Fruit fly (Drosophila melanogaster) whole organism, prepupa: ENCODE data around the gene CG7573.

ENCODE experiments used
- CG10631 ChIP-seq: fragments of 200-800 bp; sonication (Bioruptor generic); optimal IDR thresholded peaks from 2 replicates; lab custom pipeline; 2016; ENCODE audit warnings: missing biosample characterization, missing genetic modification characterization
- CG10669 ChIP-seq: fragments of 200-800 bp; sonication (Bioruptor generic); optimal IDR thresholded peaks from 3 replicates; lab custom pipeline; 2018; ENCODE audit warnings: missing biosample characterization, mild to moderate bottlenecking, missing genetic modification characterization, moderate library complexity
- CG11294 ChIP-seq: fragments of 200-800 bp; sonication (Bioruptor generic); IDR thresholded peaks from 2 replicates; pipeline ENCODE4 v1.3.6; 2022; ENCODE audit warnings: missing biosample characterization, missing genetic modification characterization
- CG11762 ChIP-seq: fragments of 200-800 bp; sonication (Bioruptor generic); optimal IDR thresholded peaks from 3 replicates; lab custom pipeline; 2016; ENCODE audit warnings: missing biosample characterization, missing genetic modification characterization; ENCODE audit not compliant: insufficient read depth
- CG11902 ChIP-seq: fragments of 200-800 bp; sonication (Bioruptor generic); optimal IDR thresholded peaks from 3 replicates; lab custom pipeline; 2016; ENCODE audit warnings: missing biosample characterization, missing genetic modification characterization
- CG15336 ChIP-seq: fragments of 200-800 bp; sonication (Bioruptor generic); IDR thresholded peaks from 2 replicates; pipeline ENCODE4 v1.3.6; 2022; ENCODE audit warnings: missing biosample characterization, missing genetic modification characterization
- CG1621 ChIP-seq: fragments of 200-800 bp; sonication (Bioruptor generic); optimal IDR thresholded peaks from 3 replicates; lab custom pipeline; 2018; ENCODE audit warnings: missing biosample characterization, mild to moderate bottlenecking, missing genetic modification characterization
- CG3032 ChIP-seq: fragments of 200-800 bp; optimal IDR thresholded peaks from 2 replicates; lab custom pipeline; 2019; ENCODE audit warnings: missing biosample characterization, mild to moderate bottlenecking, missing genetic modification characterization, moderate library complexity
- CG31627 ChIP-seq: fragments of 200-800 bp; sonication (Bioruptor generic); optimal IDR thresholded peaks from 3 replicates; lab custom pipeline; 2016; ENCODE audit warnings: missing biosample characterization, missing genetic modification characterization
- CG3919 ChIP-seq: fragments of 200-800 bp; sonication (Bioruptor generic); optimal IDR thresholded peaks from 3 replicates; lab custom pipeline; 2016; ENCODE audit warnings: missing biosample characterization, missing genetic modification characterization
- CG6163 ChIP-seq: fragments of 200-800 bp; sonication (Bioruptor generic); IDR thresholded peaks from 3 replicates; pipeline ENCODE4 v1.3.6; 2022; ENCODE audit warnings: missing biosample characterization, missing genetic modification characterization
- CG6276 ChIP-seq: fragments of 200-800 bp; sonication (Bioruptor generic); optimal IDR thresholded peaks from 2 replicates; lab custom pipeline; 2017; ENCODE audit warnings: missing biosample characterization, mild to moderate bottlenecking, missing genetic modification characterization
- CG6792 ChIP-seq: fragments of 200-800 bp; sonication (Bioruptor generic); optimal IDR thresholded peaks from 3 replicates; lab custom pipeline; 2016; ENCODE audit warnings: missing biosample characterization, missing genetic modification characterization
- CG6808 ChIP-seq: fragments of 200-800 bp; sonication (Bioruptor generic); optimal IDR thresholded peaks from 3 replicates; lab custom pipeline; 2017; ENCODE audit warnings: missing biosample characterization, missing genetic modification characterization, mild to moderate bottlenecking, moderate library complexity, missing genetic modification reagents
- CG8119 ChIP-seq: fragments of 200-800 bp; sonication (Bioruptor generic); IDR thresholded peaks from 3 replicates; pipeline ENCODE4 v1.3.6; 2022; ENCODE audit warnings: missing biosample characterization, missing genetic modification characterization
- CG8319 ChIP-seq: fragments of 200-800 bp; sonication (Bioruptor generic); optimal IDR thresholded peaks from 3 replicates; lab custom pipeline; 2016; ENCODE audit warnings: missing biosample characterization, missing genetic modification characterization
- CG8632 ChIP-seq: fragments of 200-800 bp; sonication (Bioruptor generic); optimal IDR thresholded peaks from 3 replicates; lab custom pipeline; 2016; ENCODE audit warnings: missing biosample characterization, missing genetic modification characterization
- CG9139 ChIP-seq: fragments of 200-800 bp; sonication (Bioruptor generic); optimal IDR thresholded peaks from 3 replicates; lab custom pipeline; 2017; ENCODE audit warnings: missing biosample characterization, mild to moderate bottlenecking, missing genetic modification characterization
- Eip75B ChIP-seq: fragments of 200-800 bp; sonication (Bioruptor generic); optimal IDR thresholded peaks from 3 replicates; lab custom pipeline; 2016; ENCODE audit warnings: missing biosample characterization, missing genetic modification characterization
- Eip78C ChIP-seq: fragments of 200-800 bp; sonication (Bioruptor generic); peaks from one replicate; lab custom pipeline; 2016; ENCODE audit warnings: missing biosample characterization, missing genetic modification characterization
- Ets21C ChIP-seq: fragments of 200-800 bp; sonication (Bioruptor generic); optimal IDR thresholded peaks from 3 replicates; lab custom pipeline; 2016; ENCODE audit warnings: missing biosample characterization, missing genetic modification characterization
- Ets96B ChIP-seq: fragments of 200-800 bp; optimal IDR thresholded peaks from 2 replicates; lab custom pipeline; 2019; ENCODE audit warnings: missing biosample characterization, mild to moderate bottlenecking, missing genetic modification characterization, moderate library complexity
- Gug ChIP-seq: fragments of 200-800 bp; sonication (Bioruptor generic); IDR thresholded peaks from 2 replicates; pipeline ENCODE4 v1.3.6; 2022; ENCODE audit warnings: missing biosample characterization, missing genetic modification characterization
- Hr38 ChIP-seq: sonication (Bioruptor generic); optimal IDR thresholded peaks from 2 replicates; lab custom pipeline; 2016; ENCODE audit warnings: missing biosample characterization, missing genetic modification characterization
- Hr39 ChIP-seq: fragments of 200-800 bp; sonication (Bioruptor generic); optimal IDR thresholded peaks from 2 replicates; lab custom pipeline; 2016; ENCODE audit warnings: missing biosample characterization, missing genetic modification characterization
- Hr4 ChIP-seq: fragments of 200-800 bp; sonication (Bioruptor generic); optimal IDR thresholded peaks from 3 replicates; lab custom pipeline; 2016; ENCODE audit warnings: missing biosample characterization, missing genetic modification characterization
- Lpt ChIP-seq: fragments of 200-800 bp; sonication (Bioruptor generic); optimal IDR thresholded peaks from 3 replicates; lab custom pipeline; 2016; ENCODE audit warnings: missing biosample characterization, missing genetic modification characterization
- Met ChIP-seq: fragments of 200-800 bp; sonication (Bioruptor generic); optimal IDR thresholded peaks from 3 replicates; lab custom pipeline; 2016; ENCODE audit warnings: missing biosample characterization, missing genetic modification characterization
- Sox102F ChIP-seq: fragments of 200-800 bp; sonication (Bioruptor generic); optimal IDR thresholded peaks from 2 replicates; lab custom pipeline; 2016; ENCODE audit warnings: missing biosample characterization, mild to moderate bottlenecking, missing genetic modification characterization
- Sox15 ChIP-seq: fragments of 200-800 bp; sonication (Bioruptor generic); optimal IDR thresholded peaks from 3 replicates; lab custom pipeline; 2016; ENCODE audit warnings: missing biosample characterization, missing genetic modification characterization
- achi ChIP-seq: fragments of 200-800 bp; sonication (Bioruptor generic); optimal IDR thresholded peaks from 3 replicates; lab custom pipeline; 2016; ENCODE audit warnings: missing biosample characterization, missing genetic modification characterization
- cyc ChIP-seq: fragments of 200-800 bp; sonication (Bioruptor generic); optimal IDR thresholded peaks from 3 replicates; lab custom pipeline; 2016; ENCODE audit warnings: missing biosample characterization, missing genetic modification characterization
- dsx ChIP-seq: fragments of 200-800 bp; optimal IDR thresholded peaks from 3 replicates; lab custom pipeline; 2019; ENCODE audit warnings: missing biosample characterization, mild to moderate bottlenecking, missing genetic modification characterization, moderate library complexity; ENCODE audit not compliant: poor library complexity, severe bottlenecking
- eg ChIP-seq: fragments of 200-800 bp; sonication (Bioruptor generic); IDR thresholded peaks from 3 replicates; pipeline ENCODE4 v1.3.6; 2022; ENCODE audit warnings: missing biosample characterization, missing genetic modification characterization
- esn ChIP-seq: fragments of 200-800 bp; sonication (Bioruptor generic); optimal IDR thresholded peaks from 2 replicates; lab custom pipeline; 2016; ENCODE audit warnings: missing biosample characterization, mild to moderate bottlenecking, missing genetic modification characterization, moderate library complexity
- fd59A ChIP-seq: fragments of 200-800 bp; sonication (Bioruptor generic); optimal IDR thresholded peaks from 2 replicates; lab custom pipeline; 2017; ENCODE audit warnings: missing biosample characterization, mild to moderate bottlenecking, missing genetic modification characterization, missing genetic modification reagents
- fd85E ChIP-seq: fragments of 200-800 bp; sonication (Bioruptor generic); optimal IDR thresholded peaks from 3 replicates; lab custom pipeline; 2016; ENCODE audit warnings: missing biosample characterization, missing genetic modification characterization
- fkh ChIP-seq: fragments of 200-800 bp; sonication (Bioruptor generic); optimal IDR thresholded peaks from 3 replicates; lab custom pipeline; 2017; ENCODE audit warnings: missing biosample characterization, mild to moderate bottlenecking, missing genetic modification characterization, moderate library complexity
- lz ChIP-seq: fragments of 200-800 bp; sonication (Bioruptor generic); optimal IDR thresholded peaks from 3 replicates; lab custom pipeline; 2016; ENCODE audit warnings: missing biosample characterization, missing genetic modification characterization
- net ChIP-seq: fragments of 200-800 bp; sonication (Bioruptor generic); optimal IDR thresholded peaks from 3 replicates; lab custom pipeline; 2016; ENCODE audit warnings: missing biosample characterization, missing genetic modification characterization
- pdm3 ChIP-seq: fragments of 200-800 bp; sonication (Bioruptor generic); optimal IDR thresholded peaks from 3 replicates; lab custom pipeline; 2016; ENCODE audit warnings: missing biosample characterization, missing genetic modification characterization
- spab ChIP-seq: fragments of 200-800 bp; sonication (Bioruptor generic); optimal IDR thresholded peaks from 2 replicates; lab custom pipeline; 2017; ENCODE audit warnings: missing biosample characterization, mild to moderate bottlenecking, missing genetic modification characterization, missing genetic modification reagents
- ss ChIP-seq, 2 experiments: fragments of 200-800 bp; sonication (Bioruptor generic); optimal IDR thresholded peaks; 2 replicates in 1 of 2; 3 replicates in 1 of 2; lab custom pipeline; 2017 to 2018; ENCODE audit warnings: mild to moderate bottlenecking in 2 of 2, missing biosample characterization in 2 of 2, missing genetic modification characterization in 2 of 2, moderate library complexity in 1 of 2
- svp ChIP-seq: fragments of 200-800 bp; sonication (Bioruptor generic); peaks from one replicate; lab custom pipeline; 2016; ENCODE audit warnings: missing biosample characterization, missing genetic modification characterization
- topi ChIP-seq: fragments of 200-800 bp; sonication (Bioruptor generic); optimal IDR thresholded peaks from 3 replicates; lab custom pipeline; 2016; ENCODE audit warnings: missing biosample characterization, missing genetic modification characterization
- vri ChIP-seq: fragments of 200-800 bp; sonication (Bioruptor generic); optimal IDR thresholded peaks from 3 replicates; lab custom pipeline; 2016; ENCODE audit warnings: missing biosample characterization, mild to moderate bottlenecking, missing genetic modification characterization

CG7573 gene

DNA sequence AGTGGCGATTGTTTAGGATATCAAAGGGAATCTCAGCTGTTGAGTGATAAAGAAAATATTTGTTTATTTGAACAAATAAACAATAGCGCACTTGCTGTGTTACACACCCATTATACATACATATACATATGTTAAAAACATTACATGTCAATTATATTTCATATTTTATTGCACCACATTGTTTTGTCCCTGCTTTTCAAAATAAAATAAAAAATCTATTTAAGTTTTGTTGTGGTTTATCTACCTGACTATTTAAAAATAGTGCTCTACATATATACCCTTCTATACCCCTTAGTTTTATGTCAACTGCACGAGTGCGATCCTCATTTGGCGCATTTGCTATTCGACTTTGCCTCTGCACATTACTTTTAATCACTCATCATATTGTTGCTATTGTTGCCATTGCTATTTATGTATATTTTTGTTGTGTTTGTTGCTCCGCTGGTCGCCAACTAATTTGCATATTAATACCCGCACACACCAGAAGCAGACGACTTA is 38.4 kb downstream of the CG7573 start (continued):
- TF ChIP-seq CG9139 (peak; percentile 15), CG11294 (GFP tag; lab: Robert Waterston, UW) (peak; percentile 95), cyc (GFP tag; lab: Kevin White, UChicago) (no peak), ss (GFP tag; optimal IDR thresholded peaks at IDR 0.05; lab: Kevin White, UChicago) (peak; percentile 59 to 69), pdm3 (GFP tag; lab: Kevin White, UChicago) (peak; percentile 86), CG15336 (GFP tag; lab: Robert Waterston, UW) (peak; percentile 98), CG10631 (GFP tag; lab: Kevin White, UChicago) (peak; percentile 94), Gug (GFP tag; lab: Robert Waterston, UW) (peak; percentile 93), Ets21C (GFP tag; lab: Kevin White, UChicago) (no peak), Ets96B (tag; lab: Kevin White, UChicago) (peak; percentile 88), fd85E (no peak), CG8119 (GFP tag; lab: Robert Waterston, UW) (peak; percentile 98), CG11762 (peak; percentile 81), CG6163 (peak; percentile 88), Lpt (peak; percentile 93), CG31627 (GFP tag; lab: Kevin White, UChicago) (no peak), vri (GFP tag; lab: Kevin White, UChicago) (no peak)

dm6 chr3L:11350680-11351665 is 39.4 kb downstream of the CG7573 start:
- no peak for TF ChIP-seq Hr38 (GFP tag; lab: Kevin White, UChicago)
- peak; percentile 10 for TF ChIP-seq CG3032 (tag; lab: Kevin White, UChicago)
- peak; percentile 38 for TF ChIP-seq CG3919 (GFP tag; lab: Kevin White, UChicago)
- TF ChIP-seq Eip75B (GFP tag; lab: Kevin White, UChicago) = no peak
- no peak for TF ChIP-seq CG1621 (tag; lab: Kevin White, UChicago)
- peak; percentile 48 for TF ChIP-seq fkh
- TF ChIP-seq CG8632 = no peak
- TF ChIP-seq spab = peak; percentile 25
- peak; percentile 55 for TF ChIP-seq CG6276 (GFP tag; lab: Kevin White, UChicago)
- TF ChIP-seq dsx (GFP tag; lab: Kevin White, UChicago) = peak; percentile 12
- TF ChIP-seq CG9139 = no peak
- TF ChIP-seq vri (GFP tag; lab: Kevin White, UChicago) = peak; percentile 10
- TF ChIP-seq Hr39 (GFP tag; lab: Kevin White, UChicago) = no peak
- TF ChIP-seq eg = peak; percentile 87
- TF ChIP-seq topi (GFP tag; lab: Kevin White, UChicago) = no peak
- no peak for TF ChIP-seq cyc (GFP tag; lab: Kevin White, UChicago)
- TF ChIP-seq Hr4 (GFP tag; lab: Kevin White, UChicago) = peak; percentile 63
- TF ChIP-seq CG31627 (GFP tag; lab: Kevin White, UChicago) = no peak
- TF ChIP-seq CG10669 (GFP tag; lab: Kevin White, UChicago) = no peak
- no peak for TF ChIP-seq CG11762
- TF ChIP-seq CG11902 (GFP tag; lab: Kevin White, UChicago) = no peak
- peak; percentile 11 for TF ChIP-seq Ets96B (tag; lab: Kevin White, UChicago)
- TF ChIP-seq svp (GFP tag; lab: Kevin White, UChicago) = peak; percentile 48
- no peak for TF ChIP-seq CG10631 (GFP tag; lab: Kevin White, UChicago)
- no peak for TF ChIP-seq Met
- no peak for TF ChIP-seq CG8319 (GFP tag; lab: Kevin White, UChicago)
- TF ChIP-seq Sox102F (GFP tag; lab: Kevin White, UChicago) = no peak
- peak; percentile 11 to 21 for TF ChIP-seq ss (GFP tag; optimal IDR thresholded peaks at IDR 0.05; lab: Kevin White, UChicago)
- no peak for TF ChIP-seq CG6792 (GFP tag; lab: Kevin White, UChicago)
- TF ChIP-seq achi = peak; percentile 39
- no peak for TF ChIP-seq fd59A (GFP tag; lab: Kevin White, UChicago)
- no peak for TF ChIP-seq fd85E
- TF ChIP-seq lz (GFP tag; lab: Kevin White, UChicago) = no peak
- peak; percentile 81 for TF ChIP-seq CG8119 (GFP tag; lab: Robert Waterston, UW)
- TF ChIP-seq Sox15 (GFP tag; lab: Kevin White, UChicago) = no peak
- no peak for TF ChIP-seq CG6808 (GFP tag; lab: Kevin White, UChicago)
- TF ChIP-seq net = peak; percentile 60
- TF ChIP-seq CG11294 (GFP tag; lab: Robert Waterston, UW) = peak; percentile 24
- TF ChIP-seq esn (GFP tag; lab: Kevin White, UChicago) = no peak
- TF ChIP-seq Lpt = peak; percentile 74
- peak; percentile 78 for TF ChIP-seq Eip78C (GFP tag; lab: Kevin White, UChicago)
